Worm (Caenorhabditis elegans): Measurements from ENCODE around the gene srd-55.

The srd-55 gene

DNA sequence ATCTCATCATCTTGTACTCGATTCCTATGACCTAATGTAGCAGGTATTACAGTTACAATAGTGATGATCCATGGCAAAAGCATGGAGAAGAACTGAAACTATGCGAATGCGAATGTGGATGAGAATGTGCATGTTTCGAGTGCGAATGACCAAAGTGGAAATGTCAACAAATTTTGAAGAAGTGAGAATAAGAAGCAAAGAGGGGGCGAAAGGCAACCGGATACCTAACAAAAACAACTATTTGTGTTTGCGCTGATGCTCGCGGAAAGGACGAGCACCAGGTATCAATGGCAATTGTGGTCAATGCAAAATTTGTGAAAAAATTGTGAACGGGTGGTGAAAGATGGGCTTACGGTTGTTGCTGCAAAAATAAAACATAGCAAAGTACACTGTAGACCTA, 5.7 kb upstream of the srd-55 start, which contains the start of gene nas-7:
nas-7 (minus strand) TSS at position 101 of the 400 bp plus-strand sequence.
- no peak for TF ChIP-seq unc-39 (tag; optimal IDR thresholded peaks at IDR 0.05)
- TF ChIP-seq unc-55 (GFP tag; optimal IDR thresholded peaks at IDR 0.05): no peak
- no peak for TF ChIP-seq nhr-129 (tag; optimal IDR thresholded peaks at IDR 0.05)
- TF ChIP-seq lin-39 (tag; optimal IDR thresholded peaks at IDR 0.05): no peak
- TF ChIP-seq lin-11 (tag; optimal IDR thresholded peaks at IDR 0.05): no peak
- TF ChIP-seq ztf-4 (tag; optimal IDR thresholded peaks at IDR 0.05): no peak
- TF ChIP-seq nhr-25 (tag; optimal IDR thresholded peaks at IDR 0.05): no peak
- TF ChIP-seq aly-2 (tag; optimal IDR thresholded peaks at IDR 0.05): no peak

DNA sequence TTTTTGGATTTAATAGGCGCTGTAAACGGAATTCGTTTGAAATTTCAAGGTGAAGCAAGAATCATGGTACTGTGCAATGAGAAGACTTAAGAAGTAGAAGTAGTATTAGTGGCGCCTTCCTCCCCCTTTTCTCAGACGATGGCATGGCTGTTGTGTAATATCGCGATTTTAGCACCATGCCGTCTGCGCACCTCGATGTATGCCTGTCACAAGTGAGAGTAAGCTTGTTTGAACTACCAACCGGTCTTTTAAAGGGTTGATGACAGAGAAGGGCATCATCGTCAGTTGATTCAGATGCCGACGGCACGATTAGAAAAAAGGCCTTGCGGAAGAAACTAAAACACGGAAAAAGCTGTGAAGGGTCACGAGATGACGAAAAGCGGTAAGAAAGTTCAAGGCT, 4.3 kb upstream of the srd-55 start:
- TF ChIP-seq blmp-1 (tag; optimal IDR thresholded peaks at IDR 0.05; ENCODE audit: insufficient read depth): peak; percentile 86
- TF ChIP-seq ztf-11 (tag; optimal IDR thresholded peaks at IDR 0.05): no peak
- no peak for TF ChIP-seq elt-1 (tag; optimal IDR thresholded peaks at IDR 0.05)
- TF ChIP-seq lin-13 (GFP tag; optimal IDR thresholded peaks at IDR 0.05): no peak
- no peak for TF ChIP-seq lsy-2 (tag; optimal IDR thresholded peaks at IDR 0.05)
- TF ChIP-seq F13H6.1 (tag; optimal IDR thresholded peaks at IDR 0.05): peak; percentile 3
- TF ChIP-seq elt-3 (tag; optimal IDR thresholded peaks at IDR 0.05): no peak
- TF ChIP-seq nhr-25 (tag; optimal IDR thresholded peaks at IDR 0.05): peak; percentile 94
- no peak for TF ChIP-seq snpc-4 (tag; optimal IDR thresholded peaks at IDR 0.05)
- no peak for TF ChIP-seq nhr-77 (tag; optimal IDR thresholded peaks at IDR 0.05)

DNA sequence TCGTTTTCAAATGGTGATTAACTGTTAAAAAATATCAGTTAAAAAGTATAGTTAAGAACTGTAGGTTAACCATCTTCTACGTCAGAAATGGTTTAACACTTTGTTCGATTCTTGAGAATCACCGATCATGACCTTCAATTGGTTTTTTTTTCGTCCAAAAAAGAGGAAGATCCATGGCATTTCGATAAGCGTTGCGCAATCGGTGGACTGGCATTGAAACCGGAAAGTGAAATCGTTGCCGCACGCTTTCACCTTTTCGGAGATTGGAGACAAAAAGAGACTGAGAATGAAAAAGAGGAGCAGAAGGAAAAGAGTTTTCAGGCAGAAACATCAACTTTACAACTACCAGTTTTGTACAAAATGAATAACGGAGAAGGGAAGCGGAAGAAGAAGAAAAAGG, 3.0 kb upstream of the srd-55 start:
- TF ChIP-seq gmeb-1 (tag; optimal IDR thresholded peaks at IDR 0.05) (no peak), unc-62 (GFP tag; optimal IDR thresholded peaks at IDR 0.05) (no peak), mdl-1 (tag; optimal IDR thresholded peaks at IDR 0.05) (no peak), zag-1 (tag; optimal IDR thresholded peaks at IDR 0.05) (no peak), snpc-4 (tag; optimal IDR thresholded peaks at IDR 0.05) (no peak), nhr-129 (tag; optimal IDR thresholded peaks at IDR 0.05) (no peak), ceh-82 (tag; optimal IDR thresholded peaks at IDR 0.05) (no peak), C34F6.9 (tag; optimal IDR thresholded peaks at IDR 0.05) (no peak), elt-1 (tag; optimal IDR thresholded peaks at IDR 0.05) (no peak), nhr-23 (tag; optimal IDR thresholded peaks at IDR 0.05) (no peak), sem-4 (tag; optimal IDR thresholded peaks at IDR 0.05) (peak; percentile 28), sma-9 (GFP tag; optimal IDR thresholded peaks at IDR 0.05) (peak; percentile 6), sma-9 (tag; optimal IDR thresholded peaks at IDR 0.05) (no peak), ztf-1 (GFP tag; conservative IDR thresholded peaks at IDR 0.05) (no peak), nhr-21 (tag; optimal IDR thresholded peaks at IDR 0.05) (no peak), unc-39 (tag; optimal IDR thresholded peaks at IDR 0.05) (no peak), alr-1 (tag; optimal IDR thresholded peaks at IDR 0.05) (no peak), peb-1 (tag; optimal IDR thresholded peaks at IDR 0.05) (peak; percentile 75), blmp-1 (tag; optimal IDR thresholded peaks at IDR 0.05; ENCODE audit: insufficient read depth) (peak; percentile 99), skn-1 (tag; optimal IDR thresholded peaks at IDR 0.05) (no peak), ZK546.5 (tag; optimal IDR thresholded peaks at IDR 0.05) (no peak), nhr-25 (tag; optimal IDR thresholded peaks at IDR 0.05) (peak; percentile 70), lin-13 (GFP tag; optimal IDR thresholded peaks at IDR 0.05) (no peak), egl-27 (tag; optimal IDR thresholded peaks at IDR 0.05) (peak; percentile 45), elt-3 (tag; optimal IDR thresholded peaks at IDR 0.05) (no peak)

DNA sequence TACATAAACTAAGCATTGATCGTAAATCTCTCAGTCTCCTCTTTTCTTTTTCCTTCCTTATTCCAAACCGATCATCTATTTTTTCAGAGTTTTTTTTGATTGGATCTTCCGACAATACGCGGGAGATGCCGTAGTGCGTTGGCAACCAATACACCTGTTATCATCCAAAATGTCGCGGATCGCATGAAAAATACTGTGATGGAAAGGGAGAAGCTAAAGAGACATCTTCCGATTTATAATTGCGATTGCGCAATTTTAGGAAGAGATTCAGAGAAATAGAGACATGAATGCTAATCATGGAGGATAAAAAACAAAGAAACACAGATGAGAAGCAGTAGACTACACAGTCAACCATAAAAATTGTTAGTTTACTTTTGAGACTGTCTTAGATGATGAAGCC, 1.9 kb upstream of the srd-55 start:
- TF ChIP-seq egl-27 (tag; optimal IDR thresholded peaks at IDR 0.05): no peak
- TF ChIP-seq peb-1 (tag; optimal IDR thresholded peaks at IDR 0.05): peak; percentile 60

DNA sequence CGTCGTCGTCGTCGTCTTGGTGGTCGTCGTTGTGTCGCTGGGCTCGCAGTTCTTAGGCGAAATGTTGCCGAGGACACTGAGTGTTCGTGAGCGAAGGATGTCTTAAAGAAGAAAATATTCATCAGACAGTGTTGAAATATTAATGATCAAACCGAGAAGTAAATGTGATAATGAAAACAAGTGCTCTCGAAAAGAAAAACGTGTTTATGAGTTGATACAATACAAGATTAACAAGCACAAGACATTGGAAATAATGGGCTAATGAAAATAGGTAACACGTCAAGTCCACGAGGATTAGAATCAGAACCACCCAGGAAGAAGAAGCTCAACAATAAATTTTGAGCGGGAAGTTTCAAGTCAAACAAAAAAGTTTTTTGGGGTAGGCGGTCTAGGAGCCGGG, 3.6 kb downstream of the srd-55 start, which contains the start of gene K02A2.5:
K02A2.5 (minus strand) TSS at position 101 of the 400 bp plus-strand sequence.
- TF ChIP-seq ztf-11 (tag; optimal IDR thresholded peaks at IDR 0.05) (no peak), nhr-21 (tag; optimal IDR thresholded peaks at IDR 0.05) (no peak), sma-9 (GFP tag; optimal IDR thresholded peaks at IDR 0.05) (no peak), sma-9 (tag; optimal IDR thresholded peaks at IDR 0.05) (no peak), egl-27 (tag; optimal IDR thresholded peaks at IDR 0.05) (no peak)

All from whole organism, L2 larva.